Worm (Caenorhabditis elegans) whole organism, late embryonic: ENCODE measurements around the gene C34H4.2.

Experiments
- C08G9.2 ChIP-seq: sonication (generic microtip); optimal IDR thresholded peaks from 2 replicates; lab custom pipeline; 2016; ENCODE audit warnings: mild to moderate bottlenecking, missing genetic modification characterization, moderate library complexity, missing compliant biosample characterization
- ama-1 ChIP-seq: fragments of 150-350 bp; optimal IDR thresholded peaks from 2 replicates; lab custom pipeline; 2014
- ceh-19 ChIP-seq: fragments of 200-800 bp; sonication (Bioruptor generic); optimal IDR thresholded peaks from 2 replicates; lab custom pipeline; 2018; ENCODE audit warnings: mild to moderate bottlenecking, missing genetic modification characterization, missing compliant biosample characterization
- elt-2 ChIP-seq: sonication (generic microtip); optimal IDR thresholded peaks from 2 replicates; lab custom pipeline; 2016; ENCODE audit warnings: missing genetic modification reagents, missing genetic modification characterization, missing compliant biosample characterization
- elt-4 ChIP-seq: sonication (generic microtip); optimal IDR thresholded peaks from 2 replicates; lab custom pipeline; 2016; ENCODE audit warnings: missing genetic modification characterization, missing compliant biosample characterization
- fax-1 ChIP-seq: sonication (generic microtip); optimal IDR thresholded peaks from 2 replicates; lab custom pipeline; 2016; ENCODE audit warnings: missing genotype, missing genetic modification characterization, missing compliant biosample characterization
- nhr-11 ChIP-seq: fragments of 150-350 bp; optimal IDR thresholded peaks from 2 replicates; lab custom pipeline; 2014; ENCODE audit warnings: missing biosample characterization, missing genetic modification characterization
- pat-9 ChIP-seq: fragments of 200-800 bp; sonication (Bioruptor generic); optimal IDR thresholded peaks from 2 replicates; lab custom pipeline; 2018; ENCODE audit warnings: mild to moderate bottlenecking, missing genetic modification characterization, moderate library complexity, missing compliant biosample characterization
- rnt-1 ChIP-seq: sonication (generic microtip); optimal IDR thresholded peaks from 2 replicates; lab custom pipeline; 2016; ENCODE audit warnings: missing genetic modification characterization, missing compliant biosample characterization
- ttx-3 ChIP-seq: sonication (generic microtip); optimal IDR thresholded peaks from 2 replicates; lab custom pipeline; 2016; ENCODE audit warnings: missing genetic modification reagents, missing genetic modification characterization, missing compliant biosample characterization
- unc-55 ChIP-seq: sonication (generic microtip); optimal IDR thresholded peaks from 2 replicates; lab custom pipeline; 2017; ENCODE audit warnings: missing biosample characterization, missing genetic modification reagents, missing genetic modification characterization

DNA sequence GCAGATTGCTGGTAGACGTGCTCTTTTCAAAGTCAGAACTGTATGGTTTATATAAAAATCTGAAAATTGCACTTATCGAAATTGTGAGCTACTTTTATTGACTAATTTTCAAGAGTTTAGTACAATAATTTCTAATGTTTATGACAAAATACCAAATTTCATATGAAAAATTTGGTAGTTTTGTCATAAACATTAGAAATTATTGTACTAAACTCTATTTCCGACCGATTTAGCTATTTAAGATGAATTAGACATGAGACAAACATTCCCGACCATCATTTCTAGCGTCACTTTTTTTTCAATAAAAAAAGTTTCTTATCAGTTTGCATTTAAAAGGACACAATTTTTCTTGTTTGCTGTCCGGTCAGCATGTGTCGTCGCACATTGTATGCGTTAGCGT is 3.0 kb upstream of the C34H4.2 start, which contains the start of gene tag-244:
- TF ChIP-seq nhr-11 (tag; lab: Kevin White, UChicago) = no peak
- no peak for TF ChIP-seq fax-1
- TF ChIP-seq elt-4 (tag; lab: Kevin White, UChicago) = no peak
- TF ChIP-seq ttx-3 (tag; lab: Kevin White, UChicago) = no peak
- no peak for TF ChIP-seq ama-1
- no peak for TF ChIP-seq C08G9.2 (tag; lab: Kevin White, UChicago)
- no peak for TF ChIP-seq pat-9
- TF ChIP-seq elt-2 (tag; lab: Kevin White, UChicago) = no peak
- no peak for TF ChIP-seq unc-55 (GFP tag; lab: Kevin White, UChicago)
- no peak for TF ChIP-seq ceh-19 (GFP tag; lab: Kevin White, UChicago)
- no peak for TF ChIP-seq rnt-1 (tag; lab: Kevin White, UChicago)
